Fruit fly (Drosophila melanogaster) whole organism, embryonic: ENCODE measurements around the gene RhoGAP93B.

Source experiments
- CG10209 ChIP-seq: fragments of 200-800 bp; sonication (Bioruptor generic); optimal IDR thresholded peaks from 3 replicates; lab custom pipeline; 2017; ENCODE audit warnings: missing biosample characterization, mild to moderate bottlenecking, missing genetic modification characterization, missing genetic modification reagents
- CG11696 ChIP-seq: fragments of 200-800 bp; sonication (Bioruptor generic); IDR thresholded peaks from 2 replicates; pipeline ENCODE4 v1.3.6; 2022; ENCODE audit warnings: missing biosample characterization, missing genetic modification characterization
- CG12071 ChIP-seq: fragments of 200-800 bp; sonication (Bioruptor generic); optimal IDR thresholded peaks from 3 replicates; lab custom pipeline; 2018; ENCODE audit warnings: missing biosample characterization, mild to moderate bottlenecking, missing genetic modification characterization
- CG12744 ChIP-seq: fragments of 200-800 bp; sonication (Bioruptor generic); optimal IDR thresholded peaks from 2 replicates; lab custom pipeline; 2016; ENCODE audit warnings: missing biosample characterization, missing genetic modification characterization
- CG13624 ChIP-seq: fragments of 200-800 bp; sonication (Bioruptor generic); optimal IDR thresholded peaks from 2 replicates; lab custom pipeline; 2016; ENCODE audit warnings: missing biosample characterization, missing genetic modification characterization
- CG14667 ChIP-seq: fragments of 200-800 bp; sonication (Bioruptor generic); IDR thresholded peaks from 2 replicates; pipeline ENCODE4 v1.3.6; 2022; ENCODE audit warnings: missing biosample characterization, missing genetic modification characterization
- CG15073 ChIP-seq: fragments of 200-800 bp; sonication (Bioruptor generic); optimal IDR thresholded peaks from 2 replicates; lab custom pipeline; 2016; ENCODE audit warnings: missing biosample characterization, missing genetic modification characterization
- CG16863 ChIP-seq: fragments of 200-800 bp; sonication (Bioruptor generic); optimal IDR thresholded peaks from 3 replicates; lab custom pipeline; 2016; ENCODE audit warnings: missing biosample characterization, missing genetic modification characterization
- CG17186 ChIP-seq: fragments of 200-800 bp; sonication (Bioruptor generic); optimal IDR thresholded peaks from 3 replicates; lab custom pipeline; 2017; ENCODE audit warnings: missing biosample characterization, missing genetic modification reagents, missing genetic modification characterization
- CG17612 ChIP-seq: fragments of 200-800 bp; sonication (Bioruptor generic); IDR thresholded peaks from 2 replicates; pipeline ENCODE4 v1.3.6; 2022; ENCODE audit warnings: missing biosample characterization, missing genetic modification characterization
- CG17829 ChIP-seq: fragments of 200-800 bp; optimal IDR thresholded peaks from 2 replicates; lab custom pipeline; 2019; ENCODE audit warnings: missing biosample characterization, mild to moderate bottlenecking, missing genetic modification characterization, moderate library complexity
- CG18476 ChIP-seq: fragments of 200-800 bp; sonication (Bioruptor generic); optimal IDR thresholded peaks from 2 replicates; lab custom pipeline; 2016; ENCODE audit warnings: missing biosample characterization, mild to moderate bottlenecking, missing genetic modification characterization
- CG2116 ChIP-seq: fragments of 200-800 bp; sonication (Bioruptor generic); optimal IDR thresholded peaks from 3 replicates; lab custom pipeline; 2018; ENCODE audit warnings: missing biosample characterization, mild to moderate bottlenecking, missing genetic modification characterization
- CG31388 ChIP-seq: fragments of 200-800 bp; sonication (Bioruptor generic); optimal IDR thresholded peaks from 2 replicates; lab custom pipeline; 2016; ENCODE audit warnings: missing biosample characterization, missing genetic modification characterization
- CG32767 ChIP-seq: fragments of 200-800 bp; sonication (Bioruptor generic); IDR thresholded peaks from 2 replicates; pipeline ENCODE4 v1.3.6; 2022; ENCODE audit warnings: missing biosample characterization, missing genetic modification characterization
- CG33213 ChIP-seq: fragments of 200-800 bp; sonication (Bioruptor generic); optimal IDR thresholded peaks from 3 replicates; lab custom pipeline; 2016; ENCODE audit warnings: missing biosample characterization, missing genetic modification characterization
- CG3838 ChIP-seq: fragments of 200-800 bp; sonication (Bioruptor generic); optimal IDR thresholded peaks from 3 replicates; lab custom pipeline; 2016; ENCODE audit warnings: missing biosample characterization, missing genetic modification characterization
- CG5953 ChIP-seq: fragments of 200-800 bp; sonication (Bioruptor generic); IDR thresholded peaks from 2 replicates; pipeline ENCODE4 v1.3.6; 2022; ENCODE audit warnings: missing biosample characterization, missing genetic modification characterization
- CG8089 ChIP-seq: fragments of 200-800 bp; sonication (Bioruptor generic); optimal IDR thresholded peaks from 3 replicates; lab custom pipeline; 2016; ENCODE audit warnings: missing biosample characterization, missing genetic modification characterization
- CG8281 ChIP-seq: fragments of 200-800 bp; sonication (Bioruptor generic); optimal IDR thresholded peaks from 2 replicates; lab custom pipeline; 2018; ENCODE audit warnings: missing biosample characterization, mild to moderate bottlenecking, missing genetic modification characterization, moderate library complexity
- CG9437 ChIP-seq: fragments of 200-800 bp; sonication (Bioruptor generic); optimal IDR thresholded peaks from 2 replicates; lab custom pipeline; 2018; ENCODE audit warnings: missing biosample characterization, mild to moderate bottlenecking, missing genetic modification characterization
- CG9609 ChIP-seq: fragments of 200-800 bp; sonication (Bioruptor generic); optimal IDR thresholded peaks from 3 replicates; lab custom pipeline; 2016; ENCODE audit warnings: missing biosample characterization, missing genetic modification characterization
- CG9817 ChIP-seq: fragments of 200-800 bp; sonication (Bioruptor generic); optimal IDR thresholded peaks from 2 replicates; lab custom pipeline; 2018; ENCODE audit warnings: missing biosample characterization, mild to moderate bottlenecking, missing genetic modification characterization, moderate library complexity
- CrebB ChIP-seq: fragments of 200-800 bp; sonication (Bioruptor generic); optimal IDR thresholded peaks from 3 replicates; lab custom pipeline; 2018; ENCODE audit warnings: missing biosample characterization, mild to moderate bottlenecking, missing genetic modification characterization
- Dip3 ChIP-seq: fragments of 200-800 bp; sonication (Bioruptor generic); optimal IDR thresholded peaks from 3 replicates; lab custom pipeline; 2016; ENCODE audit warnings: missing biosample characterization, missing genetic modification characterization
- H15 ChIP-seq: fragments of 200-800 bp; sonication (Bioruptor generic); IDR thresholded peaks from 3 replicates; pipeline ENCODE4 v1.3.6; 2022; ENCODE audit warnings: missing biosample characterization, missing genetic modification characterization
- Hr3 ChIP-seq: fragments of 200-800 bp; sonication (Bioruptor generic); optimal IDR thresholded peaks from 3 replicates; lab custom pipeline; 2016; ENCODE audit warnings: missing biosample characterization, missing genetic modification characterization
- MTF-1 ChIP-seq: fragments of 200-800 bp; sonication (Bioruptor generic); optimal IDR thresholded peaks from 2 replicates; lab custom pipeline; 2018; ENCODE audit warnings: missing biosample characterization, mild to moderate bottlenecking, missing genetic modification characterization, borderline replicate concordance
- Mes4 ChIP-seq: fragments of 200-800 bp; sonication (Bioruptor generic); optimal IDR thresholded peaks from 2 replicates; lab custom pipeline; 2016; ENCODE audit warnings: missing biosample characterization, missing genetic modification characterization
- NC2α ChIP-seq: fragments of 200-800 bp; sonication (Bioruptor generic); optimal IDR thresholded peaks from 2 replicates; lab custom pipeline; 2016; ENCODE audit warnings: missing biosample characterization, missing genetic modification characterization
- Ptx1 ChIP-seq: fragments of 200-800 bp; sonication (Bioruptor generic); IDR thresholded peaks from 2 replicates; pipeline ENCODE4 v1.3.6; 2022; ENCODE audit warnings: missing biosample characterization, missing genetic modification characterization
- Side ChIP-seq: fragments of 200-800 bp; sonication (Bioruptor generic); optimal IDR thresholded peaks from 2 replicates; lab custom pipeline; 2016; ENCODE audit warnings: missing biosample characterization, missing genetic modification characterization
- Stat92E ChIP-seq, 3 experiments: fragments of >200 bp in 2 of 3; fragments of 200-800 bp in 1 of 3; sonication (Bioruptor generic) in 1 of 3; optimal IDR thresholded peaks; 2 replicates each; lab custom pipeline; 2017 to 2019; ENCODE audit warnings: missing biosample characterization in 3 of 3, missing genetic modification characterization in 3 of 3, mild to moderate bottlenecking in 1 of 3, moderate library complexity in 1 of 3
- Trl ChIP-seq, 3 experiments: fragments of >200 bp in 2 of 3; fragments of 200-800 bp in 1 of 3; sonication (Bioruptor generic) in 1 of 3; optimal IDR thresholded peaks; 2 replicates in 1 of 3; 3 replicates in 2 of 3; lab custom pipeline; 2016 to 2017; ENCODE audit warnings: missing biosample characterization in 1 of 3, missing genetic modification characterization in 1 of 3
- Xrp1 ChIP-seq: fragments of 200-800 bp; sonication (Bioruptor generic); IDR thresholded peaks from 2 replicates; pipeline ENCODE4 v1.3.6; 2022; ENCODE audit warnings: missing biosample characterization, missing genetic modification characterization
- ab ChIP-seq: fragments of 200-800 bp; sonication (Bioruptor generic); optimal IDR thresholded peaks from 2 replicates; lab custom pipeline; 2016; ENCODE audit warnings: missing biosample characterization, missing genetic modification characterization
- ash1 ChIP-seq: fragments of 200-800 bp; sonication (Bioruptor generic); optimal IDR thresholded peaks from 2 replicates; lab custom pipeline; 2018; ENCODE audit warnings: missing biosample characterization, mild to moderate bottlenecking, missing genetic modification characterization
- bab2 ChIP-seq: fragments of 200-800 bp; sonication (Bioruptor generic); optimal IDR thresholded peaks from 2 replicates; lab custom pipeline; 2016; ENCODE audit warnings: missing biosample characterization, missing genetic modification characterization
- bigmax ChIP-seq: fragments of 200-800 bp; sonication (Bioruptor generic); optimal IDR thresholded peaks from 2 replicates; lab custom pipeline; 2018; ENCODE audit warnings: missing biosample characterization, mild to moderate bottlenecking, missing genetic modification characterization
- da ChIP-seq: fragments of 200-800 bp; sonication (Bioruptor generic); optimal IDR thresholded peaks from 2 replicates; lab custom pipeline; 2016; ENCODE audit warnings: missing biosample characterization, missing genetic modification characterization
- ewg ChIP-seq: fragments of 200-800 bp; sonication (Bioruptor generic); optimal IDR thresholded peaks from 3 replicates; lab custom pipeline; 2017; ENCODE audit warnings: mild to moderate bottlenecking, missing biosample characterization, missing genetic modification reagents, missing genetic modification characterization
- exex ChIP-seq: fragments of 200-800 bp; sonication (Bioruptor generic); optimal IDR thresholded peaks from 4 replicates; lab custom pipeline; 2018; ENCODE audit warnings: missing biosample characterization, mild to moderate bottlenecking, missing genetic modification characterization, moderate library complexity
- fd96Cb ChIP-seq: fragments of 200-800 bp; sonication (Bioruptor generic); optimal IDR thresholded peaks from 2 replicates; lab custom pipeline; 2018; ENCODE audit warnings: missing biosample characterization, mild to moderate bottlenecking, missing genetic modification characterization, moderate library complexity
- hth ChIP-seq: fragments of >200 bp; optimal IDR thresholded peaks from 2 replicates; lab custom pipeline; 2017; ENCODE audit warnings: inconsistent platforms
- jigr1 ChIP-seq: fragments of 200-800 bp; sonication (Bioruptor generic); IDR thresholded peaks from 3 replicates; pipeline ENCODE4 v1.3.6; 2022; ENCODE audit warnings: missing biosample characterization, missing genetic modification characterization
- nerfin-1 ChIP-seq: fragments of 200-800 bp; sonication (Bioruptor generic); optimal IDR thresholded peaks from 3 replicates; lab custom pipeline; 2019; ENCODE audit warnings: missing biosample characterization, mild to moderate bottlenecking, missing genetic modification characterization, moderate library complexity
- pan ChIP-seq, 4 experiments: fragments of >200 bp in 3 of 4; fragments of 200-800 bp in 1 of 4; sonication (Bioruptor generic) in 1 of 4; optimal IDR thresholded peaks in 3 of 4; IDR thresholded peaks in 1 of 4; 2 replicates each; pipeline versions ENCODE4 v1.3.6 to Lab custom; 2017 to 2022; ENCODE audit warnings: missing biosample characterization in 2 of 4, missing genetic modification characterization in 2 of 4, mixed read lengths in 1 of 4
- pb ChIP-seq: fragments of 200-800 bp; sonication (Bioruptor generic); optimal IDR thresholded peaks from 3 replicates; lab custom pipeline; 2016; ENCODE audit warnings: missing biosample characterization, missing genetic modification characterization
- slbo ChIP-seq: fragments of 200-800 bp; sonication (Bioruptor generic); IDR thresholded peaks from 2 replicates; pipeline ENCODE4 v1.3.6; 2022; ENCODE audit warnings: missing biosample characterization, missing genetic modification characterization

RhoGAP93B gene

DNA sequence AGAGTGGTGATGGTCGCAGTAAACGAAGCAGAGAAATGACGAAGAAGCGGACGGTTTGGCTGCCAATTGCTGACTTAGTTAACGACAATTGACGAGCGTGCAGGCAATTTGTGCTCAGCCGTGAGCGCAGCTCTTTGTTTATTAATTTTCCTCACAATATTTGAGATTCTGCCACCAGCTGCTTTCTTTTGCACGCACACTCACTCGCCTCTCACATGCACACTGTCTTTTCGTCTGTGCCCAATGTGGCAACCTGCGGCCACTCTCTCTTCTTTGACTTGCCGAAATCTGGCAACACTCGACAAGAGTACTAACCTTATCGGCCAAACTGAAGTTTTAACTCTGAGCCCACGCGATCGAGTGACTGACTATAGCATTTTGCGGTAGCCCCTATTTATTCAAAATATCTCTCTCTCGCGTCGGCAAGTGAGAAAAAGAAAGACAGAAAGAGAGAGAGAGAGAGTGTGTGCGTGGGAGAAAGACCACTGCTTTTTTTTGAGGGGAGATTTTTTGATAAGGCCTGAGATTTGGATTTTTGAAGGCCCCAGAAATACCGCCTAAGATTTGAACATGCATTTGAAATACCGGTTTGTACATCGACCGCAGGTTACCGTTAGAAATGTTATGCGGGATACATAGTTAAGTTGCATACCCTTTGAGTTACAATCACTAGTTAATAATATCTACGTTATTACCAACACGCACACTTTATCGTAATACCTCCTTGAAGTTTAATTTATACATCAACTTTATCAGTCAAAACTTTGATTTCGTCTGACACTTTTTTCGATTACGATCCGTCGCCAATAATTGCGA lies 37.0 kb downstream of the RhoGAP93B start, which contains the start of gene Mvl (continued):
- peak; percentile 82 for TF ChIP-seq ewg (GFP tag; lab: Kevin White, UChicago)
- peak; percentile 13 for TF ChIP-seq CG17186 (GFP tag; lab: Kevin White, UChicago)
- no peak for TF ChIP-seq Hr3 (GFP tag; lab: Kevin White, UChicago)
- TF ChIP-seq CG31388 (GFP tag; lab: Kevin White, UChicago) = no peak
- TF ChIP-seq CG17612 (GFP tag; lab: Robert Waterston, UW) = no peak
- TF ChIP-seq ash1 (GFP tag; lab: Kevin White, UChicago) = peak; percentile 12
- TF ChIP-seq CG11696 (GFP tag; lab: Robert Waterston, UW) = no peak
- TF ChIP-seq nerfin-1 (tag; lab: Kevin White, UChicago) = no peak
- TF ChIP-seq pan (optimal IDR thresholded peaks at IDR 0.05; lab: Kevin White, UChicago) = no peak
- TF ChIP-seq pan (GFP tag; optimal IDR thresholded peaks at IDR 0.05 in 1 of 2, IDR thresholded peaks at IDR 0.05 in 1 of 2) = no peak
- no peak for TF ChIP-seq H15 (GFP tag; lab: Robert Waterston, UW)
- no peak for TF ChIP-seq exex (tag; lab: Kevin White, UChicago)
- no peak for TF ChIP-seq MTF-1 (GFP tag; lab: Kevin White, UChicago)
- TF ChIP-seq bigmax (GFP tag; lab: Kevin White, UChicago) = peak; percentile 82
- TF ChIP-seq Side (GFP tag; lab: Kevin White, UChicago) = peak; percentile 25
- no peak for TF ChIP-seq fd96Cb (tag; lab: Kevin White, UChicago)
- peak; percentile 66 for TF ChIP-seq CG17829
- TF ChIP-seq slbo (GFP tag; lab: Robert Waterston, UW) = no peak
- TF ChIP-seq CG18476 (GFP tag; lab: Kevin White, UChicago) = no peak
- no peak for TF ChIP-seq ab (GFP tag; lab: Kevin White, UChicago)
- no peak for TF ChIP-seq CG8089 (GFP tag; lab: Kevin White, UChicago)
- no peak for TF ChIP-seq CG12071 (GFP tag; lab: Kevin White, UChicago)
- TF ChIP-seq CG14667 (GFP tag; lab: Robert Waterston, UW) = no peak
- TF ChIP-seq da (GFP tag; lab: Kevin White, UChicago) = no peak
- TF ChIP-seq CG2116 = peak; percentile 44
- no peak for TF ChIP-seq CG8281 (tag; lab: Kevin White, UChicago)
- no peak for TF ChIP-seq Dip3 (GFP tag; lab: Kevin White, UChicago)
- TF ChIP-seq Xrp1 (GFP tag; lab: Robert Waterston, UW) = no peak
- no peak for TF ChIP-seq CG33213 (GFP tag; lab: Kevin White, UChicago)
- no peak for TF ChIP-seq CrebB
- no peak for TF ChIP-seq CG5953
- no peak for TF ChIP-seq CG12744 (GFP tag; lab: Kevin White, UChicago)
- TF ChIP-seq bab2 (GFP tag; lab: Kevin White, UChicago) = no peak
- TF ChIP-seq CG10209 (GFP tag; lab: Kevin White, UChicago) = no peak
- TF ChIP-seq CG16863 (GFP tag; lab: Kevin White, UChicago) = no peak
- peak in 1 of 3 experiments; percentile 14 for TF ChIP-seq Stat92E (GFP tag; optimal IDR thresholded peaks at IDR 0.05; lab: Kevin White, UChicago)
- TF ChIP-seq CG15073 (GFP tag; lab: Kevin White, UChicago) = no peak
- TF ChIP-seq CG9817 (tag; lab: Kevin White, UChicago) = no peak
- no peak for TF ChIP-seq CG3838 (GFP tag; lab: Kevin White, UChicago)
- no peak for TF ChIP-seq CG9609
- peak; percentile 32 for TF ChIP-seq CG13624
- TF ChIP-seq hth = no peak
- TF ChIP-seq CG32767 (GFP tag; lab: Robert Waterston, UW) = no peak
- TF ChIP-seq jigr1 = no peak
- TF ChIP-seq pb (GFP tag; lab: Kevin White, UChicago) = no peak
- TF ChIP-seq NC2α (GFP tag; lab: Kevin White, UChicago) = no peak
- no peak for TF ChIP-seq CG9437 (GFP tag; lab: Kevin White, UChicago)
- TF ChIP-seq Ptx1 = no peak
- peak; percentile 68 to 77 for TF ChIP-seq Trl (optimal IDR thresholded peaks at IDR 0.05; lab: Kevin White, UChicago)
- TF ChIP-seq Trl (GFP tag; optimal IDR thresholded peaks at IDR 0.05; lab: Kevin White, UChicago) = peak; percentile 25
- no peak for TF ChIP-seq Mes4
